Fruit fly (Drosophila melanogaster) whole organism, prepupa: ENCODE results near the gene snsl.

ENCODE experiments used
- CG8119 ChIP-seq: fragments of 200-800 bp; sonication (Bioruptor generic); IDR thresholded peaks from 3 replicates; pipeline ENCODE4 v1.3.6; 2022; ENCODE audit warnings: missing biosample characterization, missing genetic modification characterization
- CG8319 ChIP-seq: fragments of 200-800 bp; sonication (Bioruptor generic); optimal IDR thresholded peaks from 3 replicates; lab custom pipeline; 2016; ENCODE audit warnings: missing biosample characterization, missing genetic modification characterization
- Smox ChIP-seq: fragments of 200-800 bp; sonication (Bioruptor generic); optimal IDR thresholded peaks from 3 replicates; lab custom pipeline; 2016; ENCODE audit warnings: missing biosample characterization, missing genetic modification characterization
- Sox102F ChIP-seq: fragments of 200-800 bp; sonication (Bioruptor generic); optimal IDR thresholded peaks from 2 replicates; lab custom pipeline; 2016; ENCODE audit warnings: missing biosample characterization, mild to moderate bottlenecking, missing genetic modification characterization
- Sox14 ChIP-seq: fragments of 200-800 bp; sonication (Bioruptor generic); optimal IDR thresholded peaks from 3 replicates; lab custom pipeline; 2016; ENCODE audit warnings: missing biosample characterization, missing genetic modification characterization
- cyc ChIP-seq: fragments of 200-800 bp; sonication (Bioruptor generic); optimal IDR thresholded peaks from 3 replicates; lab custom pipeline; 2016; ENCODE audit warnings: missing biosample characterization, missing genetic modification characterization
- fd85E ChIP-seq: fragments of 200-800 bp; sonication (Bioruptor generic); optimal IDR thresholded peaks from 3 replicates; lab custom pipeline; 2016; ENCODE audit warnings: missing biosample characterization, missing genetic modification characterization

- TF ChIP-seq Sox14 (GFP tag; lab: Kevin White, UChicago): no peak
- TF ChIP-seq Sox102F (GFP tag; lab: Kevin White, UChicago): no peak
- no peak for TF ChIP-seq CG8119 (GFP tag; lab: Robert Waterston, UW)
- no peak for TF ChIP-seq cyc (GFP tag; lab: Kevin White, UChicago)
- no peak for TF ChIP-seq CG8319 (GFP tag; lab: Kevin White, UChicago)
- no peak for TF ChIP-seq Smox (GFP tag; lab: Kevin White, UChicago)
- no peak for TF ChIP-seq fd85E (GFP tag; lab: Kevin White, UChicago)
These were observed 17.0 kb downstream of the snsl start, which contains the start of gene CG15625 for dm6 chr2L:4889451-4890045.
